Fruit fly (Drosophila melanogaster) whole organism, pupa: ENCODE data around the gene Dtg.

Experiments used
- CG14655 ChIP-seq: fragments of 200-800 bp; sonication (Bioruptor generic); optimal IDR thresholded peaks from 3 replicates; lab custom pipeline; 2017; ENCODE audit warnings: mild to moderate bottlenecking, missing biosample characterization, missing genetic modification reagents, missing genetic modification characterization
- CG15710 ChIP-seq: fragments of 200-800 bp; sonication (Bioruptor generic); optimal IDR thresholded peaks from 2 replicates; lab custom pipeline; 2018; ENCODE audit warnings: missing biosample characterization, mild to moderate bottlenecking, missing genetic modification characterization, moderate library complexity
- CG34367 ChIP-seq: fragments of 200-800 bp; sonication (Bioruptor generic); optimal IDR thresholded peaks from 2 replicates; lab custom pipeline; 2018; ENCODE audit warnings: missing biosample characterization, mild to moderate bottlenecking, missing genetic modification characterization
- CG8301 ChIP-seq: fragments of 200-800 bp; sonication (Bioruptor generic); optimal IDR thresholded peaks from 2 replicates; lab custom pipeline; 2018; ENCODE audit warnings: missing biosample characterization, mild to moderate bottlenecking, missing genetic modification characterization
- CG9948 ChIP-seq: fragments of 200-800 bp; sonication (Bioruptor generic); optimal IDR thresholded peaks from 2 replicates; lab custom pipeline; 2018; ENCODE audit warnings: missing biosample characterization, mild to moderate bottlenecking, missing genetic modification characterization, moderate library complexity
- fd96Ca ChIP-seq: fragments of 200-800 bp; sonication (Bioruptor generic); IDR thresholded peaks from 3 replicates; pipeline ENCODE4 v1.3.6; 2022; ENCODE audit warnings: missing biosample characterization, missing genetic modification characterization
- rn ChIP-seq: fragments of 200-800 bp; sonication (Bioruptor generic); IDR thresholded peaks from 2 replicates; pipeline ENCODE4 v1.3.6; 2022; ENCODE audit warnings: missing biosample characterization, missing genetic modification characterization

DNA sequence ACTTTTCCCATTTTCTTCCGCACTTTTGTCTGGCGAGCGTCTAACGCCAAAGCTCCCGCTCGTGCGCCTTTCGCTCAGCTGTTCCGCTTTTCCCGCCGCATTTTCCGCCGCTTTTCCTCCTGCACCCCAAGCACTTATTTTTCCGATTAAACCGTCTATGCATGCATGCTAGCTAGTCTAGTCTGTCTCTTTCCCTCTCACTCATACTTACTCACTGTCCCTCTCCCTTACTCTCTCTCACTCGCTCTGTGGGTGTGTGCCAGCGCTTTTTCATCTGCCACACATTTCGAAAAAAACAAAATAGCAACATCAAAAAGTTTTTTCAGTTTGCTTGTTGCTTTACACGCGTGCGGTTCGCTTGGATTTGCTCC lies 6.4 kb downstream of the Dtg start, which contains the start of gene CG6225:
- TF ChIP-seq CG15710 (tag; lab: Kevin White, UChicago) (no peak), rn (GFP tag; lab: Robert Waterston, UW) (no peak), CG34367 (tag; lab: Kevin White, UChicago) (no peak), CG9948 (tag; lab: Kevin White, UChicago) (no peak), fd96Ca (GFP tag; lab: Robert Waterston, UW) (no peak), CG8301 (no peak), CG14655 (GFP tag; lab: Kevin White, UChicago) (no peak)
